Fruit fly (Drosophila melanogaster) whole organism, adult: ENCODE results near the gene DopEcR.

ENCODE experiments used
- CG12768 ChIP-seq: fragments of 200-800 bp; sonication (Bioruptor generic); optimal IDR thresholded peaks from 2 replicates; lab custom pipeline; 2017; ENCODE audit warnings: missing biosample characterization, missing genetic modification characterization, mild to moderate bottlenecking, moderate library complexity, missing genetic modification reagents
- CG1620 ChIP-seq: fragments of 200-800 bp; sonication (Bioruptor generic); optimal IDR thresholded peaks from 2 replicates; lab custom pipeline; 2016; ENCODE audit warnings: missing biosample characterization, missing genetic modification characterization
- CG33017 ChIP-seq: fragments of 200-800 bp; sonication (Bioruptor generic); optimal IDR thresholded peaks from 2 replicates; lab custom pipeline; 2018; ENCODE audit warnings: missing biosample characterization, mild to moderate bottlenecking, missing genetic modification characterization, moderate library complexity
- CG5204 ChIP-seq: fragments of 200-800 bp; sonication (Bioruptor generic); optimal IDR thresholded peaks from 2 replicates; lab custom pipeline; 2016; ENCODE audit warnings: missing biosample characterization, missing genetic modification characterization
- CG7101 ChIP-seq: fragments of 200-800 bp; sonication (Bioruptor generic); optimal IDR thresholded peaks from 2 replicates; lab custom pipeline; 2018; ENCODE audit warnings: missing biosample characterization, mild to moderate bottlenecking, missing genetic modification characterization, moderate library complexity
- Crg-1 ChIP-seq: fragments of 200-800 bp; sonication (Bioruptor generic); optimal IDR thresholded peaks from 2 replicates; lab custom pipeline; 2016; ENCODE audit warnings: missing biosample characterization, missing genetic modification characterization
- Mnt ChIP-seq: fragments of 200-800 bp; sonication (Bioruptor generic); optimal IDR thresholded peaks from 2 replicates; lab custom pipeline; 2016; ENCODE audit warnings: missing biosample characterization, mild to moderate bottlenecking, missing genetic modification characterization
- bab1 ChIP-seq: fragments of 200-800 bp; sonication (Bioruptor generic); optimal IDR thresholded peaks from 3 replicates; lab custom pipeline; 2019; ENCODE audit warnings: missing biosample characterization, mild to moderate bottlenecking, missing genetic modification characterization, moderate library complexity
- cic ChIP-seq: fragments of 200-800 bp; sonication (Bioruptor generic); optimal IDR thresholded peaks from 2 replicates; lab custom pipeline; 2017; ENCODE audit warnings: missing biosample characterization, mild to moderate bottlenecking, missing genetic modification characterization, moderate library complexity
- ovo ChIP-seq: fragments of 200-800 bp; sonication (Bioruptor generic); optimal IDR thresholded peaks from 2 replicates; lab custom pipeline; 2016; ENCODE audit warnings: missing biosample characterization, missing genetic modification characterization
- pad ChIP-seq: fragments of 200-800 bp; sonication (Bioruptor generic); optimal IDR thresholded peaks from 3 replicates; lab custom pipeline; 2017; ENCODE audit warnings: missing biosample characterization, missing genetic modification characterization, mild to moderate bottlenecking, moderate library complexity, missing genetic modification reagents
- tj ChIP-seq: fragments of 200-800 bp; sonication (Bioruptor generic); optimal IDR thresholded peaks from 3 replicates; lab custom pipeline; 2017; ENCODE audit warnings: missing biosample characterization, mild to moderate bottlenecking, missing genetic modification characterization, moderate library complexity

DNA sequence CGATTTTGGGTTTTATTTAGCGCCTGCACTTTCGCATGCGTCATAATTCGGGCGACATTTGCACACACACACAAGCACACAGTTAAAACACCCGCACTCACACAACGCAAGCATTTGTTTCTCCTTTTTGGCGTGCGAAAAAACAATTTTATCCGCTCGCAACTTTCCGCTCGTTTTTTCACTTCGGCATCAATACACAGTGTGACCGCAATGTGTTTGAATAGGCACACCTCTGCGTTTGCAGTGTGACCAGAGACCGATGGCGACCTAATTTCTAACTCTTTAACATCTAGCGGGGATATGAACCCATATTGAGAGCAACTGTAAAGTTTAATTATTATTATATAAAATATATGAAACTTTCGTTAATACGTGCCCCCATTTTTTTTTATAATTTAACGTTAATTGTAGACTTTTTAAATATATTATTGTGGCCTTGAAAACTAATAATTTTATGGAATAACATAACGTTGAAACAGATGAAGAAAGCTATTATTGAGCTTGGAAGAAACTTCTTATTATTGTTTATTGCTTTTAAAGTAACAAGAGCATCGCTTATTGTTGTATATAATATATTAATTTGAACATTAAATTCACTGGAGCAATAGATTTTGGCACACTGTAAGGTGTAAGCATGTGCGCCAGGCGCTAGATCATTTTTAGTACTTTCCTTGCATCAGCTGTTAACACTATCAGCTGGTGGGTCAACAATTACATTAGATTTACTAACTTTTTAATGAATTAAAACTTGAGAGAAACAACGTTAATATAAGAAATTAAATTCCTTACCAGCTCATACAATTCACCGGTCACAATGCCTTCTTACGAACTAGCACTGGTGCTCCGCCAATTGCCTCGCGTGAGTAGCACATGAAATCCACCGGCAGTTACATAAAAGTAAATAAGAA is 16.0 kb downstream of the DopEcR start, which contains the start of the genes Cip4 and mRpS6:
- TF ChIP-seq CG7101 (tag; lab: Kevin White, UChicago): peak; percentile 78
- TF ChIP-seq CG5204: peak; percentile 70
- peak; percentile 48 for TF ChIP-seq tj (GFP tag; lab: Kevin White, UChicago)
- peak; percentile 30 for TF ChIP-seq cic (GFP tag; lab: Kevin White, UChicago)
- peak; percentile 13 for TF ChIP-seq pad (GFP tag; lab: Kevin White, UChicago)
- TF ChIP-seq CG33017: peak; percentile 54
- peak; percentile 63 for TF ChIP-seq bab1 (GFP tag; lab: Kevin White, UChicago)
- peak; percentile 68 for TF ChIP-seq CG1620
- TF ChIP-seq Crg-1 (GFP tag; lab: Kevin White, UChicago): peak; percentile 8
- TF ChIP-seq ovo (GFP tag; lab: Kevin White, UChicago): peak; percentile 62
- peak; percentile 98 for TF ChIP-seq Mnt (GFP tag; lab: Kevin White, UChicago)
- no peak for TF ChIP-seq CG12768
